Worm (Caenorhabditis elegans) whole organism, L4 larva: ENCODE results near the gene ZK1320.5.

Source experiments
- F26F4.8 ChIP-seq: fragments of 200-800 bp; sonication (Bioruptor generic); conservative IDR thresholded peaks from 2 replicates; pipeline ENCODE4 v1.3.6; 2022; ENCODE audit warnings: missing genetic modification characterization, missing compliant biosample characterization
- F44E2.7 ChIP-seq: fragments of 200-800 bp; sonication (Bioruptor generic); IDR thresholded peaks from 2 replicates; pipeline ENCODE4 v2.1.2; 2022; ENCODE audit warnings: missing genetic modification characterization, missing compliant biosample characterization
- F49E8.2 ChIP-seq: sonication (generic microtip); optimal IDR thresholded peaks from 2 replicates; lab custom pipeline; 2016; ENCODE audit warnings: missing compliant biosample characterization, mild to moderate bottlenecking, missing genetic modification characterization, borderline replicate concordance
- Y48G9A.11 ChIP-seq: fragments of 200-800 bp; sonication (Bioruptor generic); IDR thresholded peaks from 2 replicates; pipeline ENCODE4 v1.3.6; 2022; ENCODE audit warnings: missing genetic modification reagents, missing genetic modification characterization, missing compliant biosample characterization
- ZK337.2 ChIP-seq: fragments of 200-800 bp; sonication (Bioruptor generic); IDR thresholded peaks from 2 replicates; pipeline ENCODE4 v1.3.6; 2022; ENCODE audit warnings: missing genetic modification reagents, missing genetic modification characterization, missing compliant biosample characterization
- ZK546.5 ChIP-seq, 2 experiments: sonication (generic microtip); optimal IDR thresholded peaks; 2 replicates each; lab custom pipeline; 2017; ENCODE audit warnings: missing biosample characterization in 2 of 2, missing genetic modification characterization in 2 of 2
- ceh-32 ChIP-seq: sonication (generic microtip); optimal IDR thresholded peaks from 2 replicates; lab custom pipeline; 2016; ENCODE audit warnings: mild to moderate bottlenecking, missing genetic modification characterization, missing compliant biosample characterization; ENCODE audit not compliant: poor library complexity
- ces-1 ChIP-seq: fragments of 150-350 bp; sonication (generic microtip); optimal IDR thresholded peaks from 4 replicates; lab custom pipeline; 2014; ENCODE audit warnings: missing biosample characterization, missing genetic modification reagents, missing genetic modification characterization
- cey-2 ChIP-seq: sonication (generic microtip); optimal IDR thresholded peaks from 3 replicates; lab custom pipeline; 2017; ENCODE audit warnings: missing genetic modification characterization, mild to moderate bottlenecking, missing compliant biosample characterization, antibody characterized with exemption, borderline replicate concordance; ENCODE audit not compliant: insufficient read depth
- daf-16 ChIP-seq, 3 experiments: sonication (generic microtip); optimal IDR thresholded peaks; 2 replicates each; lab custom pipeline; 2016 to 2017; ENCODE audit warnings: missing genetic modification characterization in 3 of 3, missing genetic modification reagents in 3 of 3, mild to moderate bottlenecking in 2 of 3, missing compliant biosample characterization in 2 of 3, missing biosample characterization in 1 of 3, moderate library complexity in 1 of 3
- daf-8 ChIP-seq: fragments of 200-800 bp; sonication (Bioruptor generic); IDR thresholded peaks from 2 replicates; pipeline ENCODE4 v1.3.6; 2022; ENCODE audit warnings: missing genetic modification characterization, missing compliant biosample characterization
- dmd-6 ChIP-seq: fragments of 200-800 bp; sonication (Bioruptor generic); IDR thresholded peaks from 2 replicates; pipeline ENCODE4 v1.3.6; 2022; ENCODE audit warnings: missing genetic modification reagents, missing genetic modification characterization, missing compliant biosample characterization
- dve-1 ChIP-seq: sonication (generic microtip); optimal IDR thresholded peaks from 2 replicates; lab custom pipeline; 2017; ENCODE audit warnings: antibody characterized with exemption, mild to moderate bottlenecking, missing genetic modification characterization, missing compliant biosample characterization; ENCODE audit not compliant: insufficient read depth
- egl-27 ChIP-seq: sonication (generic microtip); optimal IDR thresholded peaks from 3 replicates; lab custom pipeline; 2017; ENCODE audit warnings: missing biosample characterization, missing genetic modification reagents, missing genetic modification characterization
- gei-8 ChIP-seq: fragments of 200-800 bp; sonication (Bioruptor generic); optimal IDR thresholded peaks from 2 replicates; lab custom pipeline; 2018; ENCODE audit warnings: mild to moderate bottlenecking, missing genetic modification characterization, missing compliant biosample characterization
- hlh-11 ChIP-seq: fragments of 200-800 bp; sonication (Bioruptor generic); optimal IDR thresholded peaks from 2 replicates; lab custom pipeline; 2018; ENCODE audit warnings: mild to moderate bottlenecking, missing genetic modification characterization, missing compliant biosample characterization
- lin-13 ChIP-seq: fragments of 150-350 bp; optimal IDR thresholded peaks from 2 replicates; lab custom pipeline; 2014; ENCODE audit warnings: missing biosample characterization, missing genetic modification reagents, missing genetic modification characterization
- lin-39 ChIP-seq: fragments of 150-350 bp; optimal IDR thresholded peaks from 2 replicates; lab custom pipeline; 2014; ENCODE audit warnings: missing biosample characterization, missing genetic modification reagents, missing genetic modification characterization
- lir-3 ChIP-seq: sonication (generic microtip); optimal IDR thresholded peaks from 2 replicates; lab custom pipeline; 2016; ENCODE audit warnings: mild to moderate bottlenecking, missing genetic modification characterization, missing compliant biosample characterization
- lsy-2 ChIP-seq, 2 experiments: fragments of 150-350 bp in 1 of 2; sonication (generic microtip) in 1 of 2; optimal IDR thresholded peaks; 2 replicates each; lab custom pipeline; 2014 to 2017; ENCODE audit warnings: missing biosample characterization in 2 of 2, missing genetic modification characterization in 2 of 2
- madf-5 ChIP-seq, 2 experiments: fragments of 200-800 bp; sonication (Bioruptor generic); IDR thresholded peaks; 2 replicates each; pipeline ENCODE4 v1.3.6; 2022; ENCODE audit warnings: missing compliant biosample characterization in 2 of 2, missing genetic modification characterization in 2 of 2
- mxl-3 ChIP-seq: fragments of 200-800 bp; sonication (Bioruptor generic); optimal IDR thresholded peaks from 2 replicates; lab custom pipeline; 2018; ENCODE audit warnings: mild to moderate bottlenecking, missing genetic modification characterization, missing compliant biosample characterization
- nhr-102 ChIP-seq: sonication (generic microtip); optimal IDR thresholded peaks from 2 replicates; lab custom pipeline; 2016; ENCODE audit warnings: mild to moderate bottlenecking, missing genetic modification characterization, moderate library complexity, missing compliant biosample characterization
- nhr-237 ChIP-seq: sonication (generic microtip); optimal IDR thresholded peaks from 2 replicates; lab custom pipeline; 2017; ENCODE audit warnings: missing biosample characterization, missing genetic modification characterization
- nhr-25 ChIP-seq: sonication (generic microtip); optimal IDR thresholded peaks from 2 replicates; lab custom pipeline; 2017; ENCODE audit warnings: missing genetic modification characterization, mild to moderate bottlenecking, missing compliant biosample characterization, antibody characterized with exemption, moderate library complexity, borderline replicate concordance; ENCODE audit not compliant: insufficient read depth
- nhr-28 ChIP-seq: fragments of 150-350 bp; optimal IDR thresholded peaks from 2 replicates; lab custom pipeline; 2014; ENCODE audit warnings: missing biosample characterization, missing genetic modification characterization
- nhr-41 ChIP-seq: fragments of 200-800 bp; sonication (Bioruptor generic); IDR thresholded peaks from 2 replicates; pipeline ENCODE4 v1.3.6; 2022; ENCODE audit warnings: missing genetic modification reagents, missing genetic modification characterization, missing compliant biosample characterization
- nhr-42 ChIP-seq: fragments of 200-800 bp; sonication (Bioruptor generic); IDR thresholded peaks from 2 replicates; pipeline ENCODE4 v1.3.6; 2022; ENCODE audit warnings: missing genetic modification characterization, missing compliant biosample characterization
- nhr-76 ChIP-seq: fragments of 150-350 bp; optimal IDR thresholded peaks from 2 replicates; lab custom pipeline; 2014; ENCODE audit warnings: missing biosample characterization, missing genetic modification characterization
- nhr-77 ChIP-seq: fragments of 150-350 bp; optimal IDR thresholded peaks from 2 replicates; lab custom pipeline; 2014; ENCODE audit warnings: missing biosample characterization, missing genetic modification characterization
- pqm-1 ChIP-seq: sonication (generic microtip); optimal IDR thresholded peaks from 2 replicates; lab custom pipeline; 2017; ENCODE audit warnings: missing biosample characterization, missing genetic modification characterization
- sdz-12 ChIP-seq: fragments of 200-800 bp; sonication (Bioruptor generic); optimal IDR thresholded peaks from 2 replicates; lab custom pipeline; 2018; ENCODE audit warnings: mild to moderate bottlenecking, missing genetic modification characterization, missing compliant biosample characterization
- spr-3 ChIP-seq: fragments of 200-800 bp; sonication (Bioruptor generic); optimal IDR thresholded peaks from 2 replicates; lab custom pipeline; 2018; ENCODE audit warnings: mild to moderate bottlenecking, missing genetic modification characterization, missing compliant biosample characterization
- tag-97 ChIP-seq: fragments of 200-800 bp; sonication (Bioruptor generic); IDR thresholded peaks from 2 replicates; pipeline ENCODE4 v1.3.6; 2022; ENCODE audit warnings: missing genetic modification characterization, missing compliant biosample characterization
- tra-1 ChIP-seq: fragments of 200-800 bp; sonication (Bioruptor generic); IDR thresholded peaks from 2 replicates; pipeline ENCODE4 v1.3.6; 2022; ENCODE audit warnings: missing genetic modification reagents, missing genetic modification characterization, missing compliant biosample characterization
- unc-130 ChIP-seq: sonication (generic microtip); optimal IDR thresholded peaks from 2 replicates; lab custom pipeline; 2016; ENCODE audit warnings: missing genetic modification reagents, missing genetic modification characterization, missing compliant biosample characterization
- unc-39 ChIP-seq: sonication (generic microtip); optimal IDR thresholded peaks from 2 replicates; lab custom pipeline; 2017; ENCODE audit warnings: missing biosample characterization, missing genetic modification characterization
- zfp-2 ChIP-seq: sonication (generic microtip); optimal IDR thresholded peaks from 2 replicates; lab custom pipeline; 2016; ENCODE audit warnings: mild to moderate bottlenecking, missing genetic modification characterization, missing compliant biosample characterization
- ztf-11 ChIP-seq: fragments of 150-350 bp; optimal IDR thresholded peaks from 2 replicates; lab custom pipeline; 2014; ENCODE audit warnings: missing biosample characterization, missing genetic modification characterization

ZK1320.5 gene

DNA sequence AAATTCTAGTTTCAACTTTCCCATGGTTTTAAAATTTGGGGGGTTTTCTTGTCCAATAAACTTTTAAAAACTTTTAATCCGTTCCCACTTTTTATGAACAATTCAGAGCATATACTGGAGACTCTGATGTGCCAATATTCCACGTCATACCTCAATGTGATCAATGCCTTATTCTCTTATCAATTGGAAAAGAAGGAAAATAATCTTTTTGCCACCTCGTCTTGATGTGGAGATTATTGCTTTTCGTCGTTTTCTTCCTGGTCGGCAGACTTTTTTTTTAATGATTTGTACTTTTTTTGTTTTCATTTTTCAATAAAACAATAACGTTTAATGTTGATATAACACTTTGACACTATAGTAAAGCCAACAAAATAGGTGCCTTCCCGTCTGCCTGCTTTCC, 12.0 kb upstream of the ZK1320.5 start:
- no peak for TF ChIP-seq nhr-25
- no peak for TF ChIP-seq F26F4.8 (GFP tag; lab: Robert Waterston, UW)
- no peak for TF ChIP-seq ceh-32 (tag; lab: Kevin White, UChicago)
- TF ChIP-seq nhr-76: no peak
- no peak for TF ChIP-seq F44E2.7 (GFP tag; lab: Robert Waterston, UW)
- TF ChIP-seq daf-16 (GFP tag; optimal IDR thresholded peaks at IDR 0.05; lab: Kevin White, UChicago): no peak
- TF ChIP-seq daf-16 (tag; optimal IDR thresholded peaks at IDR 0.05; lab: Kevin White, UChicago): peak; percentile 24
- TF ChIP-seq cey-2 (tag; lab: Kevin White, UChicago): no peak
- no peak for TF ChIP-seq ztf-11 (tag; lab: Kevin White, UChicago)
- TF ChIP-seq tag-97: no peak
- TF ChIP-seq nhr-42 (GFP tag; lab: Robert Waterston, UW): no peak
- TF ChIP-seq nhr-237 (tag; lab: Kevin White, UChicago): no peak
- TF ChIP-seq lir-3 (tag; lab: Kevin White, UChicago): no peak
- no peak for TF ChIP-seq daf-8 (GFP tag; lab: Robert Waterston, UW)
- TF ChIP-seq tra-1: no peak
- no peak for TF ChIP-seq unc-130 (GFP tag; lab: Kevin White, UChicago)
- TF ChIP-seq ZK337.2 (GFP tag; lab: Robert Waterston, UW): no peak
- no peak for TF ChIP-seq egl-27 (tag; lab: Kevin White, UChicago)
- peak; percentile 19; the same call in 1 of the 2 replicates for TF ChIP-seq dmd-6 (GFP tag; lab: Robert Waterston, UW)
- TF ChIP-seq pqm-1 (tag; lab: Kevin White, UChicago): peak; percentile 90
- TF ChIP-seq nhr-77 (tag; lab: Kevin White, UChicago): peak; percentile 7
- no peak for TF ChIP-seq zfp-2 (tag; lab: Kevin White, UChicago)
- TF ChIP-seq nhr-41 (GFP tag; lab: Robert Waterston, UW): no peak
- TF ChIP-seq unc-39 (tag; lab: Kevin White, UChicago): no peak
- no peak for TF ChIP-seq mxl-3
- TF ChIP-seq nhr-102 (tag; lab: Kevin White, UChicago): no peak
- TF ChIP-seq spr-3 (GFP tag; lab: Kevin White, UChicago): no peak
- TF ChIP-seq nhr-28 (tag; lab: Kevin White, UChicago): peak; percentile 5
- no peak for TF ChIP-seq ZK546.5 (tag; optimal IDR thresholded peaks at IDR 0.05; lab: Kevin White, UChicago)
- no peak for TF ChIP-seq sdz-12
- no peak for TF ChIP-seq gei-8 (GFP tag; lab: Kevin White, UChicago)
- no peak for TF ChIP-seq lin-13
- TF ChIP-seq dve-1: peak; percentile 56
- peak in 1 of 2 experiments; percentile 21 for TF ChIP-seq lsy-2 (tag; optimal IDR thresholded peaks at IDR 0.05; lab: Kevin White, UChicago)
- TF ChIP-seq hlh-11 (tag; lab: Kevin White, UChicago): no peak
- TF ChIP-seq ces-1: no peak

- TF ChIP-seq madf-5 (GFP tag; IDR thresholded peaks at IDR 0.05; lab: Robert Waterston, UW) (no peak), gei-8 (GFP tag; lab: Kevin White, UChicago) (no peak), nhr-77 (tag; lab: Kevin White, UChicago) (no peak), F49E8.2 (tag; lab: Kevin White, UChicago) (no peak), lin-39 (tag; lab: Kevin White, UChicago) (no peak), egl-27 (tag; lab: Kevin White, UChicago) (no peak), Y48G9A.11 (GFP tag; lab: Robert Waterston, UW) (no peak)
These were observed 9.2 kb upstream of the ZK1320.5 start, which contains the start of gene arc-1 for ce11 chrII:9674678-9675077. arc-1 (plus strand) TSS chrII:9674978.
